Worm (Caenorhabditis elegans): Measurements from ENCODE around the gene his-70.

DNA sequence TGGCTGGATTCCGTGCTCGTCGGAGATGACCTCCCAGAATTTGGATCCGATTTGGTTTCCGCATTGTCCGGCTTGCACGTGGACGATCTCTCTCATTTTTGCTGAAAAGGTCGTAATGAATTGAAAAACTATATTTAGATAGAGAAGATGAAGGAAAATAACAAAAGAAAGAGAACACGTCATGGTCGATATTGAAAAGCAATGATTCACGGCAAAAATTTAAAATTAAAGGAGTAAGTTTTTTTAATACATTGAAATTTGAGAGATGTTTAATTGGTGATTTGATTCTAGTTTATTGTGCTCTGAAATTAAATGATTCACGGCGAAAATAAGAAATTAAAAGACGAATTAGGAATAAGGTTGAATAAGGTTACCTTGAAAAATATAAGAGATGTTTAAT is 42.4 kb downstream of the his-70 start, which contains the start of gene tbb-2:
- TF ChIP-seq fkh-10 (GFP tag; optimal IDR thresholded peaks at IDR 0.05), result no peak
- no peak for TF ChIP-seq ref-2 (tag; optimal IDR thresholded peaks at IDR 0.05)
- TF ChIP-seq rnt-1 (tag; optimal IDR thresholded peaks at IDR 0.05), result no peak
- TF ChIP-seq T23F11.4 (GFP tag; optimal IDR thresholded peaks at IDR 0.05), result no peak
- no peak for TF ChIP-seq pqm-1 (tag; optimal IDR thresholded peaks at IDR 0.05)
- no peak for TF ChIP-seq nhr-11 (tag; optimal IDR thresholded peaks at IDR 0.05)
